Worm (Caenorhabditis elegans) whole organism, L2 larva: ENCODE results near the gene F47B8.5.

Experiments used
- ceh-16 ChIP-seq: fragments of 150-350 bp; optimal IDR thresholded peaks from 2 replicates; lab custom pipeline; 2014; ENCODE audit warnings: missing biosample characterization, missing genetic modification characterization
- nhr-11 ChIP-seq: fragments of 150-350 bp; optimal IDR thresholded peaks from 2 replicates; lab custom pipeline; 2014; ENCODE audit warnings: missing biosample characterization, missing genetic modification characterization
- nhr-77 ChIP-seq: fragments of 150-350 bp; optimal IDR thresholded peaks from 2 replicates; lab custom pipeline; 2014; ENCODE audit warnings: missing biosample characterization, missing genetic modification characterization
- peb-1 ChIP-seq: fragments of 150-350 bp; optimal IDR thresholded peaks from 2 replicates; lab custom pipeline; 2014; ENCODE audit warnings: missing biosample characterization, missing genetic modification characterization
- sem-4 ChIP-seq: fragments of 150-350 bp; optimal IDR thresholded peaks from 2 replicates; lab custom pipeline; 2014; ENCODE audit warnings: missing biosample characterization, missing genetic modification reagents, missing genetic modification characterization
- unc-62 ChIP-seq: fragments of 150-350 bp; optimal IDR thresholded peaks from 2 replicates; lab custom pipeline; 2014; ENCODE audit warnings: missing biosample characterization, missing genetic modification reagents, missing genetic modification characterization

DNA sequence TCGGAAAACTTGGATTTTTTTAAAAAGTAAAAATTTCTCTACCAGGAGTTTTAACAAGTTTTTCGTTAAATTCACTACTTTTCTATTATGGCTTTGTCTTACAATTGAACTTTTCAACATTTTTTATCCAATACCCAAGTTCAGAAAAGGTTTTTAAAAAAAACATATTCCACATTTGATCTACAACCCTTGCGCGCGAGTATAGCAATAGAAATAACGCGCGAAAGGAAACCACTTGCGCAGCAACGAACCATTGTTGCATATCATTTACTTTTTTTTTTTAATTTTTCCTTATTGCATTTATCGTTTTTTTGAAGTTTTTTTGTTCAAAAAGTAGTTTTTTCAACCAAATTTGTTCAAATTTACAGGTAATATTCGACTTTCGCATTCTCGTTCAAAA is 41.9 kb downstream of the F47B8.5 start, which contains the start of gene F40G12.11:
- TF ChIP-seq peb-1 (no peak), nhr-11 (tag; lab: Kevin White, UChicago) (no peak), sem-4 (no peak), ceh-16 (tag; lab: Kevin White, UChicago) (no peak), nhr-77 (tag; lab: Kevin White, UChicago) (no peak), unc-62 (no peak)
